Worm (Caenorhabditis elegans) whole organism, late embryonic: ENCODE results near the gene F26H11.4.
A peak's percentile ranks its signal among the peaks of the same experiment; 100 is the strongest.

Source experiments
- C08G9.2 ChIP-seq: sonication (generic microtip); optimal IDR thresholded peaks from 2 replicates; lab custom pipeline; 2016; ENCODE audit warnings: mild to moderate bottlenecking, missing genetic modification characterization, moderate library complexity, missing compliant biosample characterization
- F13H6.1 ChIP-seq: sonication (generic microtip); optimal IDR thresholded peaks from 2 replicates; lab custom pipeline; 2016; ENCODE audit warnings: missing genetic modification characterization, missing compliant biosample characterization
- T23F11.4 ChIP-seq: fragments of 200-800 bp; sonication (Bioruptor generic); optimal IDR thresholded peaks from 2 replicates; lab custom pipeline; 2018; ENCODE audit warnings: mild to moderate bottlenecking, missing genetic modification characterization, missing compliant biosample characterization
- ama-1 ChIP-seq: fragments of 150-350 bp; optimal IDR thresholded peaks from 2 replicates; lab custom pipeline; 2014
- ceh-18 ChIP-seq: sonication (generic microtip); optimal IDR thresholded peaks from 2 replicates; lab custom pipeline; 2016; ENCODE audit warnings: missing genetic modification characterization, missing compliant biosample characterization
- ceh-34 ChIP-seq: sonication (generic microtip); optimal IDR thresholded peaks from 2 replicates; lab custom pipeline; 2016; ENCODE audit warnings: mild to moderate bottlenecking, missing genetic modification characterization, missing compliant biosample characterization
- ceh-48 ChIP-seq: sonication (generic microtip); optimal IDR thresholded peaks from 2 replicates; lab custom pipeline; 2016; ENCODE audit warnings: missing genetic modification characterization, inconsistent platforms, missing compliant biosample characterization
- che-1 ChIP-seq: sonication (generic microtip); optimal IDR thresholded peaks from 2 replicates; lab custom pipeline; 2016; ENCODE audit warnings: mild to moderate bottlenecking, missing genetic modification characterization, missing compliant biosample characterization
- elt-2 ChIP-seq: sonication (generic microtip); optimal IDR thresholded peaks from 2 replicates; lab custom pipeline; 2016; ENCODE audit warnings: missing genetic modification reagents, missing genetic modification characterization, missing compliant biosample characterization
- ets-4 ChIP-seq: sonication (generic microtip); optimal IDR thresholded peaks from 2 replicates; lab custom pipeline; 2016; ENCODE audit warnings: missing genetic modification characterization, missing compliant biosample characterization
- fax-1 ChIP-seq: sonication (generic microtip); optimal IDR thresholded peaks from 2 replicates; lab custom pipeline; 2016; ENCODE audit warnings: missing genotype, missing genetic modification characterization, missing compliant biosample characterization
- fkh-10 ChIP-seq: fragments of 150-350 bp; optimal IDR thresholded peaks from 2 replicates; lab custom pipeline; 2014; ENCODE audit warnings: missing biosample characterization, missing genetic modification reagents, missing genetic modification characterization
- fkh-6 ChIP-seq: sonication (generic microtip); optimal IDR thresholded peaks from 2 replicates; lab custom pipeline; 2016; ENCODE audit warnings: missing genetic modification characterization, missing compliant biosample characterization
- gmeb-2 ChIP-seq: sonication (generic microtip); optimal IDR thresholded peaks from 2 replicates; lab custom pipeline; 2016; ENCODE audit warnings: missing genetic modification characterization, inconsistent platforms, missing compliant biosample characterization
- hlh-13 ChIP-seq: fragments of 200-800 bp; sonication (Bioruptor generic); optimal IDR thresholded peaks from 2 replicates; lab custom pipeline; 2018; ENCODE audit warnings: mild to moderate bottlenecking, missing genetic modification characterization, missing compliant biosample characterization
- hlh-15 ChIP-seq: sonication (generic microtip); optimal IDR thresholded peaks from 2 replicates; lab custom pipeline; 2016; ENCODE audit warnings: missing genetic modification characterization, missing compliant biosample characterization
- hlh-30 ChIP-seq: sonication (generic microtip); optimal IDR thresholded peaks from 2 replicates; lab custom pipeline; 2017; ENCODE audit warnings: antibody characterized with exemption, missing genetic modification characterization, missing compliant biosample characterization; ENCODE audit not compliant: insufficient read depth
- hlh-6 ChIP-seq: sonication (generic microtip); optimal IDR thresholded peaks from 2 replicates; lab custom pipeline; 2016; ENCODE audit warnings: missing genotype, missing genetic modification characterization, missing compliant biosample characterization
- nfya-1 ChIP-seq: sonication (generic microtip); optimal IDR thresholded peaks from 2 replicates; lab custom pipeline; 2017; ENCODE audit warnings: missing genetic modification characterization, mild to moderate bottlenecking, missing compliant biosample characterization, antibody characterized with exemption, moderate library complexity
- nhr-232 ChIP-seq: sonication (generic microtip); optimal IDR thresholded peaks from 2 replicates; lab custom pipeline; 2016; ENCODE audit warnings: missing genetic modification characterization, missing compliant biosample characterization
- npax-4 ChIP-seq: sonication (generic microtip); optimal IDR thresholded peaks from 2 replicates; lab custom pipeline; 2016; ENCODE audit warnings: missing genetic modification characterization, missing compliant biosample characterization
- odd-2 ChIP-seq: sonication (generic microtip); optimal IDR thresholded peaks from 2 replicates; lab custom pipeline; 2017; ENCODE audit warnings: antibody characterized with exemption, mild to moderate bottlenecking, missing genetic modification characterization, missing compliant biosample characterization
- pag-3 ChIP-seq: sonication (generic microtip); optimal IDR thresholded peaks from 2 replicates; lab custom pipeline; 2016; ENCODE audit warnings: missing compliant biosample characterization, missing genetic modification characterization, borderline replicate concordance
- pat-9 ChIP-seq: fragments of 200-800 bp; sonication (Bioruptor generic); optimal IDR thresholded peaks from 2 replicates; lab custom pipeline; 2018; ENCODE audit warnings: mild to moderate bottlenecking, missing genetic modification characterization, moderate library complexity, missing compliant biosample characterization
- pax-1 ChIP-seq: fragments of 150-350 bp; optimal IDR thresholded peaks from 2 replicates; lab custom pipeline; 2014; ENCODE audit warnings: missing biosample characterization, missing genetic modification characterization
- pha-4 ChIP-seq: fragments of 150-350 bp; optimal IDR thresholded peaks from 2 replicates; lab custom pipeline; 2018; ENCODE audit warnings: missing biosample characterization, missing genetic modification reagents, missing genetic modification characterization
- pqm-1 ChIP-seq: sonication (generic microtip); optimal IDR thresholded peaks from 2 replicates; lab custom pipeline; 2016; ENCODE audit warnings: missing genetic modification characterization, missing compliant biosample characterization
- ref-2 ChIP-seq: sonication (generic microtip); optimal IDR thresholded peaks from 2 replicates; lab custom pipeline; 2016; ENCODE audit warnings: missing genetic modification characterization, missing compliant biosample characterization
- sdc-2 ChIP-seq: sonication (generic microtip); optimal IDR thresholded peaks from 2 replicates; lab custom pipeline; 2016; ENCODE audit warnings: missing genotype, missing genetic modification characterization, missing compliant biosample characterization
- sox-2 ChIP-seq: fragments of 200-800 bp; sonication (Bioruptor generic); IDR thresholded peaks from 2 replicates; pipeline ENCODE4 v1.3.6; 2022; ENCODE audit warnings: missing genetic modification reagents, missing genetic modification characterization, missing compliant biosample characterization
- tbx-2 ChIP-seq: sonication (generic microtip); optimal IDR thresholded peaks from 2 replicates; lab custom pipeline; 2016; ENCODE audit warnings: missing genetic modification characterization, missing compliant biosample characterization
- tbx-7 ChIP-seq: sonication (generic microtip); optimal IDR thresholded peaks from 2 replicates; lab custom pipeline; 2016; ENCODE audit warnings: missing genotype, missing genetic modification characterization, missing compliant biosample characterization
- ttx-3 ChIP-seq: sonication (generic microtip); optimal IDR thresholded peaks from 2 replicates; lab custom pipeline; 2016; ENCODE audit warnings: missing genetic modification reagents, missing genetic modification characterization, missing compliant biosample characterization
- unc-3 ChIP-seq, 2 experiments: fragments of 200-800 bp in 1 of 2; sonication (Bioruptor generic) in 1 of 2; sonication (generic microtip) in 1 of 2; conservative IDR thresholded peaks in 1 of 2; optimal IDR thresholded peaks in 1 of 2; 2 replicates each; pipeline versions ENCODE4 v1.3.6 to Lab custom; 2016 to 2022; ENCODE audit warnings: missing compliant biosample characterization in 2 of 2, missing genetic modification characterization in 2 of 2, missing genetic modification reagents in 1 of 2
- unc-42 ChIP-seq: sonication (generic microtip); optimal IDR thresholded peaks from 2 replicates; lab custom pipeline; 2016; ENCODE audit warnings: missing genotype, missing genetic modification characterization, missing compliant biosample characterization
- unc-55 ChIP-seq: sonication (generic microtip); optimal IDR thresholded peaks from 2 replicates; lab custom pipeline; 2017; ENCODE audit warnings: missing biosample characterization, missing genetic modification reagents, missing genetic modification characterization
- zip-5 ChIP-seq: sonication (generic microtip); optimal IDR thresholded peaks from 2 replicates; lab custom pipeline; 2016; ENCODE audit warnings: missing genetic modification characterization, missing compliant biosample characterization
- ztf-16 ChIP-seq: sonication (generic microtip); optimal IDR thresholded peaks from 2 replicates; lab custom pipeline; 2017; ENCODE audit warnings: missing genetic modification characterization, missing compliant biosample characterization

F26H11.4 gene

DNA sequence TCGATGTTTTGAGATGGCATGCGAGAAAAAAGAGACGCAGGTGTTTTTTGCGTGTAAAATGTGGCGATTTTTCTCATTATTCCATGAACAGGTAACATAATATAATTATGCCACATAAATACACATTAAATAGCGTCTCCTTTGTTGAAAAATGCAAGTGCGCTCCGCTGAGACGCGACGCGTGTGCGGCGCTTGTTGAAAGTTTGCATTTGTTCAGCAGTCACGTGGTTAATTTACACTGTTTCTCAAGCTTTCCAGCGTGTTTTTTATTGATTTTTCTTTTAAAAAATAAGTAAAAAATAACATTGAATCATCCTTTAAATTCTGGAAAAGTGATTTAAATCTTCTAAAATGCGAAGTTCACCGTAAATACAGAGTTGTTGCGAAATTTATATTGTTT lies 8.8 kb upstream of the F26H11.4 start (continued):
- TF ChIP-seq odd-2 (no peak), hlh-30 (tag; lab: Kevin White, UChicago) (peak; percentile 97), che-1 (tag; lab: Kevin White, UChicago) (no peak), unc-55 (GFP tag; lab: Kevin White, UChicago) (no peak), ttx-3 (peak; percentile 25), zip-5 (tag; lab: Kevin White, UChicago) (no peak), ets-4 (tag; lab: Kevin White, UChicago) (no peak), ztf-16 (no peak), elt-2 (peak; percentile 33), T23F11.4 (GFP tag; lab: Kevin White, UChicago) (no peak), fax-1 (tag; lab: Kevin White, UChicago) (no peak), ceh-34 (tag; lab: Kevin White, UChicago) (peak; percentile 52), unc-42 (tag; lab: Kevin White, UChicago) (peak; percentile 95), pag-3 (tag; lab: Kevin White, UChicago) (no peak), F13H6.1 (no peak), tbx-2 (tag; lab: Kevin White, UChicago) (peak; percentile 47), sox-2 (GFP tag; lab: Robert Waterston, UW) (no peak; the same call in 1 of the 2 replicates), sdc-2 (tag; lab: Kevin White, UChicago) (no peak)

- TF ChIP-seq hlh-30 (tag; lab: Kevin White, UChicago) (no peak), che-1 (tag; lab: Kevin White, UChicago) (no peak), nfya-1 (tag; lab: Kevin White, UChicago) (no peak), ceh-34 (tag; lab: Kevin White, UChicago) (no peak), tbx-2 (tag; lab: Kevin White, UChicago) (no peak), hlh-13 (GFP tag; lab: Kevin White, UChicago) (no peak), pqm-1 (no peak), nhr-232 (tag; lab: Kevin White, UChicago) (no peak), C08G9.2 (tag; lab: Kevin White, UChicago) (no peak), hlh-6 (tag; lab: Kevin White, UChicago) (no peak), pat-9 (tag; lab: Kevin White, UChicago) (no peak), ceh-18 (tag; lab: Kevin White, UChicago) (no peak)
Measured at ce11 chrII:14401098-14401497, 7.3 kb upstream of the F26H11.4 start.

DNA sequence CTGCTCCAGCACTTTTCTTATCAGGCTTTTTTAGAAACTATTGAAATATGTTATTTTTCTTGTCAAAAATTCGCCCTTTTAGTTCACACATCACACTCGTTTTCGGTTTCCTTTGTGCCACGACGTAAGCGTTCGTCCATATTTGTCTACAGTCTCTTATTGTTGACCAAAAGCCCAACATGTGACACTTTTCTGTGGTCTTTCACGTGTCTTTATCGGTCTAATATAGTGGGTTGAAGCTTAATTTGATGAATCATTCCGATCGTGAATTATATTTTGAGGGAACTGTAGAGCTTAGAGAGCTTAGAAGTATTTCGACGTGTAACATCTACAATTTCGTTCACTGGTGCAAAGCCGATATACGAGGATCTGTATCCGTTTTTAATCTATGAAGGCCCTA lies 4.1 kb upstream of the F26H11.4 start:
- peak; percentile 29 for TF ChIP-seq ama-1 (lab: Kevin White, UChicago)
- no peak for TF ChIP-seq gmeb-2
- no peak for TF ChIP-seq tbx-7 (tag; lab: Kevin White, UChicago)
- TF ChIP-seq fkh-10 (GFP tag; lab: Kevin White, UChicago): no peak
- peak; percentile 44 for TF ChIP-seq hlh-30 (tag; lab: Kevin White, UChicago)
- TF ChIP-seq sdc-2 (tag; lab: Kevin White, UChicago): no peak
- TF ChIP-seq ceh-48 (tag; lab: Kevin White, UChicago): no peak
- peak; percentile 13 for TF ChIP-seq pax-1 (tag; lab: Kevin White, UChicago)
- no peak for TF ChIP-seq hlh-15 (tag; lab: Kevin White, UChicago)
- TF ChIP-seq pha-4 (tag; lab: Kevin White, UChicago): no peak
- TF ChIP-seq unc-3 (GFP tag; conservative IDR thresholded peaks at IDR 0.05; lab: Robert Waterston, UW): no peak
- TF ChIP-seq unc-3 (tag; optimal IDR thresholded peaks at IDR 0.05; lab: Kevin White, UChicago): no peak
- no peak for TF ChIP-seq che-1 (tag; lab: Kevin White, UChicago)
- no peak for TF ChIP-seq ref-2 (tag; lab: Kevin White, UChicago)
- no peak for TF ChIP-seq npax-4 (tag; lab: Kevin White, UChicago)
- no peak for TF ChIP-seq ceh-34 (tag; lab: Kevin White, UChicago)
- no peak for TF ChIP-seq fkh-6
- TF ChIP-seq pat-9 (tag; lab: Kevin White, UChicago): no peak
